Worm (Caenorhabditis elegans) whole organism, L4/young adult: ENCODE results near the gene lact-5.

Experiments
- W03F9.2 ChIP-seq: fragments of 150-350 bp; optimal IDR thresholded peaks from 2 replicates; lab custom pipeline; 2014; ENCODE audit warnings: missing biosample characterization, missing genetic modification characterization
- dao-5 ChIP-seq: sonication (generic microtip); optimal IDR thresholded peaks from 2 replicates; lab custom pipeline; 2016; ENCODE audit warnings: missing genotype, missing genetic modification characterization, moderate library complexity, missing compliant biosample characterization
- him-1 ChIP-seq: sonication (generic microtip); optimal IDR thresholded peaks from 2 replicates; lab custom pipeline; 2016; ENCODE audit warnings: missing genotype, missing genetic modification reagents, missing genetic modification characterization, missing compliant biosample characterization

Gene lact-5

ce11 chrII:4800524-4800923 lies 21.0 kb downstream of the lact-5 start:
- TF ChIP-seq him-1 (tag; lab: Kevin White, UChicago): no peak
- TF ChIP-seq W03F9.2: no peak
- TF ChIP-seq dao-5 (tag; lab: Kevin White, UChicago): no peak

ce11 chrII:4797071-4797470 lies 24.5 kb downstream of the lact-5 start, which contains the start of gene C33F10.14:
Gene C33F10.14 (plus strand): TSS chrII:4797371.
- no peak for TF ChIP-seq him-1 (tag; lab: Kevin White, UChicago)
- TF ChIP-seq dao-5 (tag; lab: Kevin White, UChicago): no peak
- TF ChIP-seq W03F9.2: no peak

- no peak for TF ChIP-seq W03F9.2
- TF ChIP-seq him-1 (tag; lab: Kevin White, UChicago): no peak
- TF ChIP-seq dao-5 (tag; lab: Kevin White, UChicago): no peak
Observed at ce11 chrII:4795461-4795860, 26.1 kb downstream of the lact-5 start, which contains the start of gene C33F10.4. Gene C33F10.4 (plus strand): TSS chrII:4795761.

- TF ChIP-seq him-1 (tag; lab: Kevin White, UChicago): no peak
- no peak for TF ChIP-seq W03F9.2
- no peak for TF ChIP-seq dao-5 (tag; lab: Kevin White, UChicago)
Observed at ce11 chrII:4793320-4793719, 28.2 kb downstream of the lact-5 start.

ce11 chrII:4791272-4791671 lies 30.3 kb downstream of the lact-5 start, which contains the start of gene F26G1.1:
Gene F26G1.1 (plus strand): TSS chrII:4791618.
- peak; percentile 3 for TF ChIP-seq him-1 (tag; lab: Kevin White, UChicago)
- no peak for TF ChIP-seq dao-5 (tag; lab: Kevin White, UChicago)
- peak; percentile 22 for TF ChIP-seq W03F9.2

ce11 chrII:4790687-4791086 lies 30.9 kb downstream of the lact-5 start:
- no peak for TF ChIP-seq him-1 (tag; lab: Kevin White, UChicago)
- TF ChIP-seq W03F9.2: no peak
- TF ChIP-seq dao-5 (tag; lab: Kevin White, UChicago): no peak

- TF ChIP-seq W03F9.2: no peak
Observed at ce11 chrII:4789835-4790343, 31.6 kb downstream of the lact-5 start, which contains the start of gene F26G1.15. Gene F26G1.15 (plus strand): TSS chrII:4790293.

ce11 chrII:4786181-4786580 lies 35.4 kb downstream of the lact-5 start, which contains the start of gene msp-3:
Gene msp-3 (minus strand): TSS chrII:4786281.
- TF ChIP-seq W03F9.2 (no peak), him-1 (tag; lab: Kevin White, UChicago) (no peak), dao-5 (tag; lab: Kevin White, UChicago) (no peak)

ce11 chrII:4784436-4784835 lies 37.1 kb downstream of the lact-5 start, which contains the start of gene nep-12:
Gene nep-12 (minus strand): TSS chrII:4784536.
- TF ChIP-seq him-1 (tag; lab: Kevin White, UChicago): no peak
- TF ChIP-seq W03F9.2: no peak
- TF ChIP-seq dao-5 (tag; lab: Kevin White, UChicago): no peak

ce11 chrII:4779753-4780152 lies 41.8 kb downstream of the lact-5 start:
- no peak for TF ChIP-seq W03F9.2

- TF ChIP-seq him-1 (tag; lab: Kevin White, UChicago) (no peak), dao-5 (tag; lab: Kevin White, UChicago) (no peak), W03F9.2 (no peak)
Observed at ce11 chrII:4776933-4777332, 44.6 kb downstream of the lact-5 start, which contains the start of gene F26G1.11. Gene F26G1.11 (plus strand): TSS chrII:4777137.

ce11 chrII:4775802-4776201 lies 45.7 kb downstream of the lact-5 start:
- TF ChIP-seq him-1 (tag; lab: Kevin White, UChicago): no peak
- no peak for TF ChIP-seq dao-5 (tag; lab: Kevin White, UChicago)
- TF ChIP-seq W03F9.2: no peak

ce11 chrII:4773891-4774432 lies 47.6 kb downstream of the lact-5 start, which contains the start of the genes F26G1.9 and F26G1.10:
Gene F26G1.9 (minus strand): TSS chrII:4773991.
Gene F26G1.10 (plus strand): TSS chrII:4774382.
- TF ChIP-seq W03F9.2: no peak
- TF ChIP-seq him-1 (tag; lab: Kevin White, UChicago): no peak
- no peak for TF ChIP-seq dao-5 (tag; lab: Kevin White, UChicago)

- TF ChIP-seq him-1 (tag; lab: Kevin White, UChicago) (no peak), dao-5 (tag; lab: Kevin White, UChicago) (no peak), W03F9.2 (no peak)
Observed at ce11 chrII:4772441-4772840, 49.1 kb downstream of the lact-5 start.

- TF ChIP-seq dao-5 (tag; lab: Kevin White, UChicago): no peak
- TF ChIP-seq him-1 (tag; lab: Kevin White, UChicago): no peak
- TF ChIP-seq W03F9.2: no peak
Observed at ce11 chrII:4771282-4771681, 50.3 kb downstream of the lact-5 start, which contains the start of gene F26G1.5. Gene F26G1.5 (minus strand): TSS chrII:4771382.
